Fruit fly (Drosophila melanogaster) whole organism, embryonic: ENCODE measurements around the gene topi.

Experiments
- Atf3 ChIP-seq: fragments of 200-800 bp; sonication (Bioruptor generic); optimal IDR thresholded peaks from 3 replicates; lab custom pipeline; 2016; ENCODE audit warnings: missing biosample characterization, missing genetic modification characterization
- B-H1 ChIP-seq: fragments of 200-800 bp; sonication (Bioruptor generic); IDR thresholded peaks from 3 replicates; pipeline ENCODE4 v1.3.6; 2022; ENCODE audit warnings: missing biosample characterization, missing genetic modification characterization
- BEAF-32 ChIP-seq: fragments of 200-800 bp; sonication (Bioruptor generic); optimal IDR thresholded peaks from 3 replicates; lab custom pipeline; 2017; ENCODE audit warnings: missing biosample characterization, missing genetic modification characterization, mild to moderate bottlenecking, moderate library complexity, missing genetic modification reagents
- CG10147 ChIP-seq: fragments of 200-800 bp; sonication (Bioruptor generic); optimal IDR thresholded peaks from 2 replicates; lab custom pipeline; 2019; ENCODE audit warnings: missing biosample characterization, mild to moderate bottlenecking, missing genetic modification characterization, moderate library complexity
- CG10431 ChIP-seq: fragments of 200-800 bp; sonication (Bioruptor generic); optimal IDR thresholded peaks from 3 replicates; lab custom pipeline; 2018; ENCODE audit warnings: missing biosample characterization, mild to moderate bottlenecking, missing genetic modification characterization
- CG11456 ChIP-seq: fragments of 200-800 bp; sonication (Bioruptor generic); IDR thresholded peaks from 3 replicates; pipeline ENCODE4 v1.3.6; 2022; ENCODE audit warnings: missing biosample characterization, missing genetic modification characterization
- CG12155 ChIP-seq: fragments of 200-800 bp; sonication (Bioruptor generic); optimal IDR thresholded peaks from 3 replicates; lab custom pipeline; 2016; ENCODE audit warnings: missing biosample characterization, missing genetic modification characterization
- CG12299 ChIP-seq: fragments of 200-800 bp; sonication (Bioruptor generic); optimal IDR thresholded peaks from 2 replicates; lab custom pipeline; 2018; ENCODE audit warnings: missing biosample characterization, mild to moderate bottlenecking, missing genetic modification characterization
- CG12769 ChIP-seq: fragments of 200-800 bp; sonication (Bioruptor generic); optimal IDR thresholded peaks from 2 replicates; lab custom pipeline; 2019; ENCODE audit warnings: missing biosample characterization, mild to moderate bottlenecking, missing genetic modification characterization, moderate library complexity
- CG14441 ChIP-seq: fragments of 200-800 bp; sonication (Bioruptor generic); IDR thresholded peaks from 2 replicates; pipeline ENCODE4 v1.3.6; 2022; ENCODE audit warnings: missing biosample characterization, missing genetic modification characterization
- CG17568 ChIP-seq: fragments of 200-800 bp; sonication (Bioruptor generic); optimal IDR thresholded peaks from 2 replicates; lab custom pipeline; 2018; ENCODE audit warnings: missing biosample characterization, mild to moderate bottlenecking, missing genetic modification characterization, moderate library complexity
- CG18011 ChIP-seq: fragments of 200-800 bp; sonication (Bioruptor generic); optimal IDR thresholded peaks from 2 replicates; lab custom pipeline; 2017; ENCODE audit warnings: missing biosample characterization, missing genetic modification characterization, mild to moderate bottlenecking, moderate library complexity, missing genotype
- CG2678 ChIP-seq: fragments of 200-800 bp; sonication (Bioruptor generic); optimal IDR thresholded peaks from 3 replicates; lab custom pipeline; 2019; ENCODE audit warnings: missing biosample characterization, mild to moderate bottlenecking, missing genetic modification characterization, moderate library complexity
- CG6175 ChIP-seq: fragments of 200-800 bp; sonication (Bioruptor generic); IDR thresholded peaks from 3 replicates; pipeline ENCODE4 v1.3.6; 2022; ENCODE audit warnings: missing biosample characterization, missing genetic modification characterization
- CG6272 ChIP-seq: fragments of 200-800 bp; sonication (Bioruptor generic); IDR thresholded peaks from 2 replicates; pipeline ENCODE4 v1.3.6; 2022; ENCODE audit warnings: missing biosample characterization, missing genetic modification characterization
- CG6813 ChIP-seq: fragments of 200-800 bp; sonication (Bioruptor generic); optimal IDR thresholded peaks from 2 replicates; lab custom pipeline; 2017; ENCODE audit warnings: missing biosample characterization, missing genetic modification characterization, mild to moderate bottlenecking, moderate library complexity, missing genetic modification reagents
- CG7987 ChIP-seq: fragments of 200-800 bp; sonication (Bioruptor generic); optimal IDR thresholded peaks from 2 replicates; lab custom pipeline; 2018; ENCODE audit warnings: missing biosample characterization, mild to moderate bottlenecking, missing genetic modification characterization, moderate library complexity
- CG8478 ChIP-seq: fragments of >200 bp; optimal IDR thresholded peaks from 2 replicates; lab custom pipeline; 2018
- CG8924 ChIP-seq: fragments of 200-800 bp; optimal IDR thresholded peaks from 3 replicates; lab custom pipeline; 2019; ENCODE audit warnings: missing biosample characterization, mild to moderate bottlenecking, missing genetic modification characterization, moderate library complexity
- CG9932 ChIP-seq: fragments of 200-800 bp; sonication (Bioruptor generic); IDR thresholded peaks from 2 replicates; pipeline ENCODE4 v1.3.6; 2022; ENCODE audit warnings: missing biosample characterization, missing genetic modification characterization
- Doc2 ChIP-seq: fragments of 200-800 bp; sonication (Bioruptor generic); IDR thresholded peaks from 2 replicates; pipeline ENCODE4 v1.3.6; 2022; ENCODE audit warnings: missing biosample characterization, missing genetic modification characterization
- Doc3 ChIP-seq: fragments of 200-800 bp; sonication (Bioruptor generic); IDR thresholded peaks from 3 replicates; pipeline ENCODE4 v1.3.6; 2022; ENCODE audit warnings: missing biosample characterization, missing genetic modification characterization; ENCODE audit not compliant: partially characterized antibody
- Drgx ChIP-seq: fragments of 200-800 bp; sonication (Bioruptor generic); IDR thresholded peaks from 2 replicates; pipeline ENCODE4 v1.3.6; 2022; ENCODE audit warnings: missing biosample characterization, missing genetic modification characterization
- Ets97D ChIP-seq: fragments of 200-800 bp; sonication (Bioruptor generic); optimal IDR thresholded peaks from 3 replicates; lab custom pipeline; 2016; ENCODE audit warnings: missing biosample characterization, missing genetic modification characterization
- HLH3B ChIP-seq: fragments of 200-800 bp; sonication (Bioruptor generic); IDR thresholded peaks from 2 replicates; pipeline ENCODE4 v1.3.6; 2022; ENCODE audit warnings: missing biosample characterization, missing genetic modification characterization
- Hmx ChIP-seq: fragments of 200-800 bp; sonication (Bioruptor generic); optimal IDR thresholded peaks from 2 replicates; lab custom pipeline; 2016; ENCODE audit warnings: missing biosample characterization, missing genetic modification characterization
- Lpt ChIP-seq: fragments of >200 bp; optimal IDR thresholded peaks from 2 replicates; lab custom pipeline; 2018; ENCODE audit warnings: missing biosample characterization, missing genetic modification characterization
- Oli ChIP-seq: fragments of 200-800 bp; sonication (Bioruptor generic); optimal IDR thresholded peaks from 2 replicates; lab custom pipeline; 2018; ENCODE audit warnings: missing biosample characterization, mild to moderate bottlenecking, missing genetic modification characterization, moderate library complexity
- Rx ChIP-seq: fragments of 200-800 bp; sonication (Bioruptor generic); IDR thresholded peaks from 2 replicates; pipeline ENCODE4 v1.3.6; 2022; ENCODE audit warnings: missing biosample characterization, missing genetic modification characterization
- Sin3A ChIP-seq: fragments of >200 bp; optimal IDR thresholded peaks from 2 replicates; lab custom pipeline; 2018
- Sox102F ChIP-seq: fragments of 200-800 bp; sonication (Bioruptor generic); optimal IDR thresholded peaks from 2 replicates; lab custom pipeline; 2018; ENCODE audit warnings: missing biosample characterization, mild to moderate bottlenecking, missing genetic modification characterization, moderate library complexity
- Vsx1 ChIP-seq: fragments of 200-800 bp; sonication (Bioruptor generic); optimal IDR thresholded peaks from 2 replicates; lab custom pipeline; 2017; ENCODE audit warnings: missing biosample characterization, mild to moderate bottlenecking, missing genetic modification characterization, missing genetic modification reagents
- bcd ChIP-seq: fragments of 200-800 bp; sonication (Bioruptor generic); optimal IDR thresholded peaks from 2 replicates; lab custom pipeline; 2017; ENCODE audit warnings: missing biosample characterization, mild to moderate bottlenecking, missing genetic modification characterization
- bsh ChIP-seq, 2 experiments: fragments of 200-800 bp; sonication (Bioruptor generic); optimal IDR thresholded peaks; 2 replicates each; lab custom pipeline; 2017 to 2018; ENCODE audit warnings: mild to moderate bottlenecking in 2 of 2, missing biosample characterization in 2 of 2, missing genetic modification characterization in 2 of 2, moderate library complexity in 1 of 2
- chif ChIP-seq, 2 experiments: fragments of 200-800 bp; sonication (Bioruptor generic); optimal IDR thresholded peaks; 3 replicates each; lab custom pipeline; 2016; ENCODE audit warnings: missing biosample characterization in 2 of 2, missing genetic modification characterization in 2 of 2
- dm ChIP-seq: fragments of 200-800 bp; sonication (Bioruptor generic); optimal IDR thresholded peaks from 3 replicates; lab custom pipeline; 2016; ENCODE audit warnings: missing biosample characterization, missing genetic modification characterization
- dmrt99B ChIP-seq: fragments of 200-800 bp; sonication (Bioruptor generic); optimal IDR thresholded peaks from 2 replicates; lab custom pipeline; 2018; ENCODE audit warnings: missing biosample characterization, mild to moderate bottlenecking, missing genetic modification characterization, moderate library complexity
- emc ChIP-seq: fragments of 200-800 bp; sonication (Bioruptor generic); optimal IDR thresholded peaks from 2 replicates; lab custom pipeline; 2016; ENCODE audit warnings: missing biosample characterization, missing genetic modification characterization
- ewg ChIP-seq: fragments of 200-800 bp; sonication (Bioruptor generic); optimal IDR thresholded peaks from 3 replicates; lab custom pipeline; 2017; ENCODE audit warnings: mild to moderate bottlenecking, missing biosample characterization, missing genetic modification reagents, missing genetic modification characterization
- gem ChIP-seq: fragments of 200-800 bp; sonication (Bioruptor generic); optimal IDR thresholded peaks from 2 replicates; lab custom pipeline; 2019; ENCODE audit warnings: missing biosample characterization, mild to moderate bottlenecking, missing genetic modification characterization, moderate library complexity
- gt ChIP-seq: fragments of 200-800 bp; sonication (Bioruptor generic); IDR thresholded peaks from 2 replicates; pipeline ENCODE4 v1.3.6; 2022; ENCODE audit warnings: missing biosample characterization, missing genetic modification characterization
- hkb ChIP-seq, 2 experiments: fragments of 200-800 bp in 1 of 2; fragments of >200 bp in 1 of 2; sonication (Bioruptor generic) in 1 of 2; IDR thresholded peaks in 1 of 2; optimal IDR thresholded peaks in 1 of 2; 2 replicates each; pipeline versions ENCODE4 v1.3.6 to Lab custom; 2017 to 2022; ENCODE audit warnings: missing biosample characterization in 1 of 2, missing genetic modification characterization in 1 of 2
- hth ChIP-seq: fragments of >200 bp; optimal IDR thresholded peaks from 2 replicates; lab custom pipeline; 2017; ENCODE audit warnings: inconsistent platforms
- ken ChIP-seq: fragments of 200-800 bp; sonication (Bioruptor generic); IDR thresholded peaks from 3 replicates; pipeline ENCODE4 v1.3.6; 2022; ENCODE audit warnings: missing biosample characterization, missing genetic modification characterization
- mirr ChIP-seq: fragments of 200-800 bp; sonication (Bioruptor generic); optimal IDR thresholded peaks from 3 replicates; lab custom pipeline; 2018; ENCODE audit warnings: missing biosample characterization, mild to moderate bottlenecking, missing genetic modification characterization
- oc ChIP-seq: fragments of 200-800 bp; sonication (Bioruptor generic); optimal IDR thresholded peaks from 2 replicates; lab custom pipeline; 2018; ENCODE audit warnings: missing biosample characterization, mild to moderate bottlenecking, missing genetic modification characterization, moderate library complexity
- tup ChIP-seq: fragments of 200-800 bp; sonication (Bioruptor generic); optimal IDR thresholded peaks from 2 replicates; lab custom pipeline; 2016; ENCODE audit warnings: missing biosample characterization, mild to moderate bottlenecking, missing genetic modification characterization, moderate library complexity
- vnd ChIP-seq: fragments of 200-800 bp; sonication (Bioruptor generic); IDR thresholded peaks from 3 replicates; pipeline ENCODE4 v1.3.6; 2022; ENCODE audit warnings: missing biosample characterization, missing genetic modification characterization; ENCODE audit not compliant: partially characterized antibody
- z ChIP-seq: fragments of 200-800 bp; sonication (Bioruptor generic); IDR thresholded peaks from 3 replicates; pipeline ENCODE4 v1.3.6; 2022; ENCODE audit warnings: missing biosample characterization, missing genetic modification characterization
- zf30C ChIP-seq: fragments of 200-800 bp; sonication (Bioruptor generic); optimal IDR thresholded peaks from 3 replicates; lab custom pipeline; 2018; ENCODE audit warnings: missing biosample characterization, mild to moderate bottlenecking, missing genetic modification characterization

The topi gene

dm6 chr3R:9771519-9771972 lies 3.4 kb upstream of the topi start, which contains the start of gene CG9471 (continued):
- peak; percentile 91 for TF ChIP-seq CG14441 (GFP tag; lab: Robert Waterston, UW)
- TF ChIP-seq tup (GFP tag; lab: Kevin White, UChicago), result peak; percentile 77
- TF ChIP-seq CG18011, result peak; percentile 72
- TF ChIP-seq dm (GFP tag; lab: Kevin White, UChicago), result peak; percentile 68
- TF ChIP-seq Rx (GFP tag; lab: Robert Waterston, UW), result peak; percentile 90
- peak; percentile 74 for TF ChIP-seq Vsx1 (GFP tag; lab: Kevin White, UChicago)
- TF ChIP-seq CG10431 (GFP tag; lab: Kevin White, UChicago), result peak; percentile 62
- TF ChIP-seq CG9932 (GFP tag; lab: Robert Waterston, UW), result peak; percentile 93
- TF ChIP-seq Ets97D (GFP tag; lab: Kevin White, UChicago), result peak; percentile 70
- TF ChIP-seq chif (GFP tag; optimal IDR thresholded peaks at IDR 0.05; lab: Kevin White, UChicago), result peak; percentile 85 to 89
- TF ChIP-seq CG17568 (GFP tag; lab: Kevin White, UChicago), result no peak
- TF ChIP-seq CG10147 (GFP tag; lab: Kevin White, UChicago), result peak; percentile 82
- TF ChIP-seq mirr (GFP tag; lab: Kevin White, UChicago), result peak; percentile 88
- no peak for TF ChIP-seq CG8478 (lab: Kevin White, UChicago)
- peak; percentile 94 for TF ChIP-seq HLH3B (GFP tag; lab: Robert Waterston, UW)
- peak; percentile 90 for TF ChIP-seq B-H1 (GFP tag; lab: Robert Waterston, UW)
- TF ChIP-seq hkb (optimal IDR thresholded peaks at IDR 0.05; lab: Kevin White, UChicago), result no peak
- peak; percentile 95 for TF ChIP-seq hkb (GFP tag; IDR thresholded peaks at IDR 0.05; lab: Robert Waterston, UW)
- TF ChIP-seq CG12155 (GFP tag; lab: Kevin White, UChicago), result peak; percentile 93
- TF ChIP-seq dmrt99B (tag; lab: Kevin White, UChicago), result peak; percentile 91
- peak; percentile 93 for TF ChIP-seq CG8924 (tag; lab: Kevin White, UChicago)
- TF ChIP-seq oc, result peak; percentile 83
- TF ChIP-seq emc (GFP tag; lab: Kevin White, UChicago), result peak; percentile 70
- TF ChIP-seq bsh (GFP tag; optimal IDR thresholded peaks at IDR 0.05; lab: Kevin White, UChicago), result peak; percentile 73 to 93
- peak; percentile 87 for TF ChIP-seq CG6272 (GFP tag; lab: Robert Waterston, UW)
- peak; percentile 88 for TF ChIP-seq Hmx (GFP tag; lab: Kevin White, UChicago)
- TF ChIP-seq z (GFP tag; lab: Robert Waterston, UW), result peak; percentile 32; the same call in 2 of the 3 replicates
- TF ChIP-seq Doc2 (GFP tag; lab: Robert Waterston, UW), result peak; percentile 79
- TF ChIP-seq Doc3 (GFP tag; lab: Robert Waterston, UW), result no peak
- TF ChIP-seq CG11456, result peak; percentile 88
- peak; percentile 77 for TF ChIP-seq ken
- peak; percentile 74 for TF ChIP-seq CG6813
- TF ChIP-seq BEAF-32 (GFP tag; lab: Kevin White, UChicago), result peak; percentile 37
- TF ChIP-seq vnd (GFP tag; lab: Robert Waterston, UW), result no peak
- TF ChIP-seq CG12769 (tag; lab: Kevin White, UChicago), result peak; percentile 92
- no peak for TF ChIP-seq hth (lab: Kevin White, UChicago)
- peak; percentile 69 for TF ChIP-seq ewg (GFP tag; lab: Kevin White, UChicago)
- peak; percentile 89 for TF ChIP-seq Oli (tag; lab: Kevin White, UChicago)
- TF ChIP-seq bcd (GFP tag; lab: Kevin White, UChicago), result peak; percentile 87
- no peak for TF ChIP-seq zf30C (GFP tag; lab: Kevin White, UChicago)
- TF ChIP-seq Lpt, result no peak
- peak; percentile 67; the same call in 1 of the 3 replicates for TF ChIP-seq CG6175 (GFP tag; lab: Robert Waterston, UW)
- no peak for TF ChIP-seq Sin3A (lab: Kevin White, UChicago)
- peak; percentile 95 for TF ChIP-seq CG2678
- TF ChIP-seq Atf3 (GFP tag; lab: Kevin White, UChicago), result peak; percentile 83
- TF ChIP-seq CG7987 (GFP tag; lab: Kevin White, UChicago), result peak; percentile 80
- TF ChIP-seq CG12299 (tag; lab: Kevin White, UChicago), result peak; percentile 92
- peak; percentile 95 for TF ChIP-seq gem
- peak; percentile 94 for TF ChIP-seq Drgx
- peak; percentile 93 for TF ChIP-seq Sox102F (GFP tag; lab: Kevin White, UChicago)
- TF ChIP-seq gt (GFP tag; lab: Robert Waterston, UW), result peak; percentile 47
